Worm (Caenorhabditis elegans) whole organism, L1 larva: ENCODE measurements around the gene B0281.5.
A peak's percentile ranks its signal among the peaks of the same experiment; 100 is the strongest.

Experiments used
- C04F5.9 ChIP-seq: sonication (generic microtip); optimal IDR thresholded peaks from 2 replicates; lab custom pipeline; 2016; ENCODE audit warnings: missing genetic modification characterization, missing compliant biosample characterization
- C16A3.4 ChIP-seq: fragments of 150-350 bp; optimal IDR thresholded peaks from 2 replicates; lab custom pipeline; 2014; ENCODE audit warnings: missing biosample characterization, missing genetic modification characterization
- F16B12.6 ChIP-seq: fragments of 150-350 bp; optimal IDR thresholded peaks from 2 replicates; lab custom pipeline; 2014; ENCODE audit warnings: missing biosample characterization, missing genetic modification characterization
- aha-1 ChIP-seq: fragments of 150-350 bp; optimal IDR thresholded peaks from 2 replicates; lab custom pipeline; 2014; ENCODE audit warnings: missing biosample characterization, missing genetic modification characterization
- alr-1 ChIP-seq: fragments of 200-800 bp; sonication (Bioruptor generic); optimal IDR thresholded peaks from 2 replicates; lab custom pipeline; 2018; ENCODE audit warnings: borderline replicate concordance, mild to moderate bottlenecking, missing genetic modification characterization, missing compliant biosample characterization
- aly-2 ChIP-seq: fragments of 150-350 bp; optimal IDR thresholded peaks from 2 replicates; lab custom pipeline; 2014; ENCODE audit warnings: missing biosample characterization, missing genetic modification characterization
- ama-1 ChIP-seq: fragments of 150-350 bp; optimal IDR thresholded peaks from 2 replicates; lab custom pipeline; 2014
- ceh-63 ChIP-seq: fragments of 200-800 bp; sonication (Bioruptor generic); optimal IDR thresholded peaks from 2 replicates; lab custom pipeline; 2018; ENCODE audit warnings: mild to moderate bottlenecking, missing genetic modification characterization, missing compliant biosample characterization
- ceh-82 ChIP-seq, 3 experiments: fragments of 150-350 bp in 1 of 3; sonication (generic microtip) in 2 of 3; optimal IDR thresholded peaks; 2 replicates each; lab custom pipeline; 2014 to 2017; ENCODE audit warnings: missing biosample characterization in 3 of 3, missing genetic modification characterization in 3 of 3
- ceh-88 ChIP-seq: fragments of 200-800 bp; sonication (Bioruptor generic); IDR thresholded peaks from 2 replicates; pipeline ENCODE4 v1.3.6; 2022; ENCODE audit warnings: missing genetic modification characterization, missing compliant biosample characterization
- ceh-90 ChIP-seq: sonication (generic microtip); optimal IDR thresholded peaks from 2 replicates; lab custom pipeline; 2016; ENCODE audit warnings: missing genetic modification characterization, missing compliant biosample characterization
- dpl-1 ChIP-seq, 3 experiments: fragments of 150-350 bp in 2 of 3; sonication (generic microtip) in 1 of 3; optimal IDR thresholded peaks; 2 replicates each; lab custom pipeline; 2014 to 2017; ENCODE audit warnings: missing biosample characterization in 3 of 3, missing genetic modification characterization in 3 of 3, missing genetic modification reagents in 3 of 3
- efl-1 ChIP-seq, 4 experiments: fragments of 150-350 bp; optimal IDR thresholded peaks in 3 of 4; peaks in 1 of 4; 1 replicate in 1 of 4; 2 replicates in 3 of 4; lab custom pipeline; 2014; ENCODE audit warnings: missing biosample characterization in 2 of 4, missing genetic modification characterization in 2 of 4, missing genetic modification reagents in 2 of 4
- egl-13 ChIP-seq: sonication (generic microtip); optimal IDR thresholded peaks from 2 replicates; lab custom pipeline; 2016; ENCODE audit warnings: missing genotype, missing genetic modification reagents, missing genetic modification characterization, missing compliant biosample characterization
- hlh-17 ChIP-seq: fragments of 200-800 bp; sonication (Bioruptor generic); optimal IDR thresholded peaks from 2 replicates; lab custom pipeline; 2018; ENCODE audit warnings: missing genetic modification characterization, mild to moderate bottlenecking, missing compliant biosample characterization, moderate library complexity, borderline replicate concordance
- hlh-4 ChIP-seq: sonication (generic microtip); optimal IDR thresholded peaks from 2 replicates; lab custom pipeline; 2016; ENCODE audit warnings: mild to moderate bottlenecking, missing genetic modification characterization, missing compliant biosample characterization
- jun-1 ChIP-seq: fragments of 150-350 bp; optimal IDR thresholded peaks from 2 replicates; lab custom pipeline; 2014; ENCODE audit warnings: missing biosample characterization, missing genetic modification reagents, missing genetic modification characterization
- lin-13 ChIP-seq: fragments of 150-350 bp; optimal IDR thresholded peaks from 2 replicates; lab custom pipeline; 2014; ENCODE audit warnings: missing biosample characterization, missing genetic modification reagents, missing genetic modification characterization
- lin-15B ChIP-seq: fragments of 150-350 bp; sonication (generic microtip); optimal IDR thresholded peaks from 3 replicates; lab custom pipeline; 2014; ENCODE audit warnings: missing biosample characterization, missing genetic modification characterization
- lin-35 ChIP-seq, 2 experiments: fragments of 150-350 bp; optimal IDR thresholded peaks; 2 replicates each; lab custom pipeline; 2014; ENCODE audit warnings: missing biosample characterization in 2 of 2, missing genetic modification characterization in 2 of 2, missing genetic modification reagents in 2 of 2
- lin-39 ChIP-seq: fragments of 150-350 bp; optimal IDR thresholded peaks from 2 replicates; lab custom pipeline; 2014; ENCODE audit warnings: missing biosample characterization, missing genetic modification reagents, missing genetic modification characterization
- lir-3 ChIP-seq: sonication (generic microtip); optimal IDR thresholded peaks from 2 replicates; lab custom pipeline; 2016; ENCODE audit warnings: mild to moderate bottlenecking, missing genetic modification characterization, moderate library complexity, missing compliant biosample characterization; ENCODE audit not compliant: poor library complexity
- lsy-2 ChIP-seq, 2 experiments: fragments of 150-350 bp; optimal IDR thresholded peaks; 2 replicates each; lab custom pipeline; 2014; ENCODE audit warnings: missing biosample characterization in 2 of 2, missing genetic modification characterization in 2 of 2
- mab-9 ChIP-seq: fragments of 200-800 bp; sonication (Bioruptor generic); IDR thresholded peaks from 2 replicates; pipeline ENCODE4 v1.3.6; 2022; ENCODE audit warnings: missing genetic modification reagents, missing genetic modification characterization, missing compliant biosample characterization
- mdl-1 ChIP-seq, 2 experiments: fragments of 150-350 bp; optimal IDR thresholded peaks; 2 replicates each; lab custom pipeline; 2014 to 2017; ENCODE audit warnings: missing biosample characterization in 2 of 2, missing genetic modification characterization in 2 of 2, inconsistent platforms in 1 of 2
- nhr-11 ChIP-seq: fragments of 150-350 bp; optimal IDR thresholded peaks from 2 replicates; lab custom pipeline; 2014; ENCODE audit warnings: missing biosample characterization, missing genetic modification characterization
- nhr-19 ChIP-seq: fragments of 200-800 bp; sonication (Bioruptor generic); conservative IDR thresholded peaks from 2 replicates; pipeline ENCODE4 v1.3.6; 2022; ENCODE audit warnings: missing genetic modification characterization, missing compliant biosample characterization
- nhr-20 ChIP-seq: sonication (generic microtip); optimal IDR thresholded peaks from 2 replicates; lab custom pipeline; 2016; ENCODE audit warnings: mild to moderate bottlenecking, missing genetic modification characterization, missing compliant biosample characterization
- nhr-71 ChIP-seq: sonication (generic microtip); optimal IDR thresholded peaks from 2 replicates; lab custom pipeline; 2016; ENCODE audit warnings: mild to moderate bottlenecking, missing genetic modification characterization, moderate library complexity, missing compliant biosample characterization
- nhr-77 ChIP-seq: fragments of 150-350 bp; optimal IDR thresholded peaks from 2 replicates; lab custom pipeline; 2014; ENCODE audit warnings: missing biosample characterization, missing genetic modification characterization
- nhr-84 ChIP-seq: sonication (generic microtip); optimal IDR thresholded peaks from 2 replicates; lab custom pipeline; 2017; ENCODE audit warnings: missing biosample characterization, missing genetic modification characterization
- nhr-85 ChIP-seq: sonication (generic microtip); peaks from one replicate; lab custom pipeline; 2016; ENCODE audit warnings: missing genetic modification characterization, inconsistent platforms, missing compliant biosample characterization
- nhr-90 ChIP-seq: sonication (generic microtip); optimal IDR thresholded peaks from 2 replicates; lab custom pipeline; 2016; ENCODE audit warnings: mild to moderate bottlenecking, missing genetic modification characterization, missing compliant biosample characterization; ENCODE audit not compliant: poor library complexity
- pag-3 ChIP-seq: sonication (generic microtip); optimal IDR thresholded peaks from 2 replicates; lab custom pipeline; 2017; ENCODE audit warnings: missing genetic modification characterization, mild to moderate bottlenecking, missing compliant biosample characterization, antibody characterized with exemption, borderline replicate concordance; ENCODE audit not compliant: insufficient read depth
- rnt-1 ChIP-seq: sonication (generic microtip); optimal IDR thresholded peaks from 2 replicates; lab custom pipeline; 2016; ENCODE audit warnings: mild to moderate bottlenecking, missing genetic modification characterization, moderate library complexity, missing compliant biosample characterization
- skn-1 ChIP-seq: fragments of 150-350 bp; optimal IDR thresholded peaks from 2 replicates; lab custom pipeline; 2014; ENCODE audit warnings: missing biosample characterization, missing genetic modification characterization
- sox-4 ChIP-seq: sonication (generic microtip); optimal IDR thresholded peaks from 2 replicates; lab custom pipeline; 2016; ENCODE audit warnings: missing genetic modification characterization, missing compliant biosample characterization
- swsn-7 ChIP-seq: sonication (generic microtip); optimal IDR thresholded peaks from 2 replicates; lab custom pipeline; 2016; ENCODE audit warnings: missing genetic modification characterization, missing compliant biosample characterization
- tbx-2 ChIP-seq: sonication (generic microtip); optimal IDR thresholded peaks from 2 replicates; lab custom pipeline; 2016; ENCODE audit warnings: missing genetic modification characterization, missing compliant biosample characterization
- xbp-1 ChIP-seq: sonication (generic microtip); optimal IDR thresholded peaks from 2 replicates; lab custom pipeline; 2016; ENCODE audit warnings: missing genetic modification characterization, missing compliant biosample characterization
- zag-1 ChIP-seq: fragments of 150-350 bp; optimal IDR thresholded peaks from 2 replicates; lab custom pipeline; 2014; ENCODE audit warnings: missing biosample characterization, missing genetic modification characterization
- ztf-11 ChIP-seq, 2 experiments: sonication (generic microtip); optimal IDR thresholded peaks; 2 replicates each; lab custom pipeline; 2016 to 2017; ENCODE audit warnings: missing genetic modification characterization in 2 of 2, missing biosample characterization in 1 of 2, missing compliant biosample characterization in 1 of 2

B0281.5 gene

ce11 chrII:2300861-2301260, at the start of gene B0281.5:
B0281.5 (minus strand) TSS chrII:2300961.
- TF ChIP-seq C04F5.9 (tag; lab: Kevin White, UChicago), result no peak
- TF ChIP-seq dpl-1 (GFP tag; optimal IDR thresholded peaks at IDR 0.05; lab: Kevin White, UChicago), result no peak
- no peak for TF ChIP-seq lin-39 (tag; lab: Kevin White, UChicago)
- TF ChIP-seq aly-2 (tag; lab: Kevin White, UChicago), result no peak
- no peak for TF ChIP-seq swsn-7
- no peak for TF ChIP-seq ceh-88 (GFP tag; lab: Robert Waterston, UW)

DNA sequence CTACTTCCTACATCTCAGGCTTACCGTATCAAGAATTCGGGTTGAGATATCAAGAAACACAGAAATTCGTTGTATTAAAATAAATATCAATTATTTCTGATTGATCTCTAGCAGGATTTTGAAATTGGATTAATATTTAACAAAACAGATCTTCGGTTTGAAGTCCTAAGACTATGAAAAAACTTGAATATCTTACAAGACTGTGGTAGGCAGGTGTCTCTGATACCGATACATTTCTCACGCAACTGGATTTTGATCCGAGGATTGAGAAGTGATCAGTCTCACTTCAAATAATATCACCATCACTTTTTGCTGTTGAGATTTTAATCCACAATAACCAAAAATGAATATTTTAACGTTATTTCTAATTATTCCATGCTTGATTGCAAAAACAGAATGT, 45.9 kb upstream of the B0281.5 start, which contains the start of gene F43C11.4:
TSS of gene F43C11.4 (plus strand) at position 301 of the 400 bp plus-strand sequence.
- TF ChIP-seq ztf-11 (tag; optimal IDR thresholded peaks at IDR 0.05; lab: Kevin White, UChicago) (no peak), nhr-85 (tag; lab: Kevin White, UChicago) (no peak), ceh-63 (GFP tag; lab: Kevin White, UChicago) (no peak), ceh-90 (tag; lab: Kevin White, UChicago) (no peak), aha-1 (tag; lab: Kevin White, UChicago) (no peak), lin-39 (tag; lab: Kevin White, UChicago) (no peak), nhr-90 (tag; lab: Kevin White, UChicago) (no peak), mab-9 (GFP tag; lab: Robert Waterston, UW) (no peak), C04F5.9 (tag; lab: Kevin White, UChicago) (no peak), jun-1 (tag; lab: Kevin White, UChicago) (no peak), alr-1 (tag; lab: Kevin White, UChicago) (no peak), hlh-4 (tag; lab: Kevin White, UChicago) (no peak), nhr-19 (GFP tag; lab: Robert Waterston, UW) (no peak), ceh-88 (GFP tag; lab: Robert Waterston, UW) (no peak), sox-4 (tag; lab: Kevin White, UChicago) (no peak), egl-13 (tag; lab: Kevin White, UChicago) (no peak), lin-13 (GFP tag; lab: Kevin White, UChicago) (no peak), efl-1 (optimal IDR thresholded peaks at IDR 0.05; lab: Kevin White, UChicago) (no peak), efl-1 (GFP tag; optimal IDR thresholded peaks at IDR 0.05 in 1 of 2; lab: Kevin White, UChicago) (no peak)

- TF ChIP-seq F16B12.6 (tag; lab: Kevin White, UChicago), result peak; percentile 48
- TF ChIP-seq nhr-20, result peak; percentile 1
- TF ChIP-seq nhr-84, result no peak
- TF ChIP-seq lsy-2 (tag; optimal IDR thresholded peaks at IDR 0.05; lab: Kevin White, UChicago), result peak; percentile 37 to 73
- TF ChIP-seq rnt-1 (tag; lab: Kevin White, UChicago), result peak; percentile 81
- peak; percentile 55 to 63 for TF ChIP-seq efl-1 (optimal IDR thresholded peaks at IDR 0.05; lab: Kevin White, UChicago)
- TF ChIP-seq efl-1 (GFP tag; optimal IDR thresholded peaks at IDR 0.05 in 1 of 2; lab: Kevin White, UChicago), result peak; percentile 58 to 95
- no peak for TF ChIP-seq jun-1 (tag; lab: Kevin White, UChicago)
- peak in 1 of 2 experiments; percentile 36 for TF ChIP-seq mdl-1 (tag; optimal IDR thresholded peaks at IDR 0.05; lab: Kevin White, UChicago)
- no peak for TF ChIP-seq pag-3 (tag; lab: Kevin White, UChicago)
- no peak for TF ChIP-seq tbx-2 (tag; lab: Kevin White, UChicago)
- TF ChIP-seq ama-1 (lab: Kevin White, UChicago), result no peak
- no peak for TF ChIP-seq nhr-71 (tag; lab: Kevin White, UChicago)
- peak; percentile 55 for TF ChIP-seq C16A3.4 (tag; lab: Kevin White, UChicago)
- peak; percentile 25 for TF ChIP-seq lin-13 (GFP tag; lab: Kevin White, UChicago)
- peak; percentile 27 for TF ChIP-seq lin-15B (tag; lab: Kevin White, UChicago)
- TF ChIP-seq skn-1 (tag; lab: Kevin White, UChicago), result peak; percentile 23
- TF ChIP-seq hlh-17, result no peak
- no peak for TF ChIP-seq nhr-77
- peak; percentile 8 for TF ChIP-seq xbp-1 (tag; lab: Kevin White, UChicago)
- TF ChIP-seq ceh-82 (tag; optimal IDR thresholded peaks at IDR 0.05; lab: Kevin White, UChicago), result peak in 2 of 3 experiments; percentile 8 to 54
- peak; percentile 7 for TF ChIP-seq swsn-7
- TF ChIP-seq zag-1 (tag; lab: Kevin White, UChicago), result no peak
- peak; percentile 35 to 76 (median 37) for TF ChIP-seq dpl-1 (GFP tag; optimal IDR thresholded peaks at IDR 0.05; lab: Kevin White, UChicago)
- TF ChIP-seq lin-35 (GFP tag; optimal IDR thresholded peaks at IDR 0.05; lab: Kevin White, UChicago), result peak; percentile 49 to 77
- no peak for TF ChIP-seq lir-3 (tag; lab: Kevin White, UChicago)
- TF ChIP-seq nhr-11 (tag; lab: Kevin White, UChicago), result no peak
These were observed 41.3 kb upstream of the B0281.5 start, which contains the start of gene F43C11.6 for ce11 chrII:2342004-2342479. F43C11.6 (plus strand) TSS chrII:2342429.
